Worm (Caenorhabditis elegans) whole organism, L1 larva: ENCODE results near the gene srh-20.
A peak's percentile ranks its signal among the peaks of the same experiment; 100 is the strongest.

Source experiments
- C04F5.9 ChIP-seq: sonication (generic microtip); optimal IDR thresholded peaks from 2 replicates; lab custom pipeline; 2016; ENCODE audit warnings: missing genetic modification characterization, missing compliant biosample characterization
- Y116A8C.19 ChIP-seq: sonication (generic microtip); optimal IDR thresholded peaks from 2 replicates; lab custom pipeline; 2016; ENCODE audit warnings: missing compliant biosample characterization, missing genetic modification characterization, borderline replicate concordance
- ama-1 ChIP-seq: fragments of 150-350 bp; optimal IDR thresholded peaks from 2 replicates; lab custom pipeline; 2014
- blmp-1 ChIP-seq: fragments of 150-350 bp; optimal IDR thresholded peaks from 2 replicates; lab custom pipeline; 2014; ENCODE audit warnings: missing biosample characterization, missing genetic modification characterization
- ceh-63 ChIP-seq: fragments of 200-800 bp; sonication (Bioruptor generic); optimal IDR thresholded peaks from 2 replicates; lab custom pipeline; 2018; ENCODE audit warnings: mild to moderate bottlenecking, missing genetic modification characterization, missing compliant biosample characterization
- ceh-8 ChIP-seq: fragments of 200-800 bp; sonication (Bioruptor generic); optimal IDR thresholded peaks from 2 replicates; lab custom pipeline; 2018; ENCODE audit warnings: mild to moderate bottlenecking, missing genetic modification characterization, moderate library complexity, missing compliant biosample characterization
- dpl-1 ChIP-seq, 3 experiments: fragments of 150-350 bp in 2 of 3; sonication (generic microtip) in 1 of 3; optimal IDR thresholded peaks; 2 replicates each; lab custom pipeline; 2014 to 2017; ENCODE audit warnings: missing biosample characterization in 3 of 3, missing genetic modification characterization in 3 of 3, missing genetic modification reagents in 3 of 3
- efl-1 ChIP-seq, 4 experiments: fragments of 150-350 bp; optimal IDR thresholded peaks in 3 of 4; peaks in 1 of 4; 1 replicate in 1 of 4; 2 replicates in 3 of 4; lab custom pipeline; 2014; ENCODE audit warnings: missing biosample characterization in 2 of 4, missing genetic modification characterization in 2 of 4, missing genetic modification reagents in 2 of 4
- efl-3 ChIP-seq: fragments of 200-800 bp; sonication (Bioruptor generic); optimal IDR thresholded peaks from 2 replicates; lab custom pipeline; 2018; ENCODE audit warnings: mild to moderate bottlenecking, missing genetic modification characterization, missing compliant biosample characterization
- elt-2 ChIP-seq: sonication (generic microtip); optimal IDR thresholded peaks from 2 replicates; lab custom pipeline; 2016; ENCODE audit warnings: missing genetic modification characterization, mild to moderate bottlenecking, inconsistent platforms, missing compliant biosample characterization, missing genetic modification reagents
- elt-3 ChIP-seq, 6 experiments: fragments of 150-350 bp in 1 of 6; sonication (generic microtip); optimal IDR thresholded peaks; 2 replicates each; lab custom pipeline; 2017 to 2018; ENCODE audit warnings: missing biosample characterization in 6 of 6, missing genetic modification characterization in 6 of 6, inconsistent platforms in 1 of 6
- fkh-4 ChIP-seq: sonication (generic microtip); optimal IDR thresholded peaks from 2 replicates; lab custom pipeline; 2016; ENCODE audit warnings: missing compliant biosample characterization, missing genetic modification characterization, borderline replicate concordance
- fkh-8 ChIP-seq: sonication (generic microtip); optimal IDR thresholded peaks from 2 replicates; lab custom pipeline; 2016; ENCODE audit warnings: mild to moderate bottlenecking, missing genetic modification characterization, missing compliant biosample characterization
- hlh-4 ChIP-seq: sonication (generic microtip); optimal IDR thresholded peaks from 2 replicates; lab custom pipeline; 2016; ENCODE audit warnings: mild to moderate bottlenecking, missing genetic modification characterization, missing compliant biosample characterization
- jun-1 ChIP-seq: fragments of 150-350 bp; optimal IDR thresholded peaks from 2 replicates; lab custom pipeline; 2014; ENCODE audit warnings: missing biosample characterization, missing genetic modification reagents, missing genetic modification characterization
- lin-39 ChIP-seq: fragments of 150-350 bp; optimal IDR thresholded peaks from 2 replicates; lab custom pipeline; 2014; ENCODE audit warnings: missing biosample characterization, missing genetic modification reagents, missing genetic modification characterization
- mdl-1 ChIP-seq, 2 experiments: fragments of 150-350 bp; optimal IDR thresholded peaks; 2 replicates each; lab custom pipeline; 2014 to 2017; ENCODE audit warnings: missing biosample characterization in 2 of 2, missing genetic modification characterization in 2 of 2, inconsistent platforms in 1 of 2
- mef-2 ChIP-seq: fragments of 150-350 bp; optimal IDR thresholded peaks from 2 replicates; lab custom pipeline; 2014; ENCODE audit warnings: missing biosample characterization, missing genetic modification characterization
- nhr-12 ChIP-seq: sonication (generic microtip); optimal IDR thresholded peaks from 2 replicates; lab custom pipeline; 2017; ENCODE audit warnings: missing biosample characterization, missing genetic modification characterization
- nhr-19 ChIP-seq: fragments of 200-800 bp; sonication (Bioruptor generic); conservative IDR thresholded peaks from 2 replicates; pipeline ENCODE4 v1.3.6; 2022; ENCODE audit warnings: missing genetic modification characterization, missing compliant biosample characterization
- nhr-47 ChIP-seq: sonication (generic microtip); optimal IDR thresholded peaks from 2 replicates; lab custom pipeline; 2016; ENCODE audit warnings: mild to moderate bottlenecking, missing genetic modification characterization, moderate library complexity, missing compliant biosample characterization
- nhr-71 ChIP-seq: sonication (generic microtip); optimal IDR thresholded peaks from 2 replicates; lab custom pipeline; 2016; ENCODE audit warnings: mild to moderate bottlenecking, missing genetic modification characterization, moderate library complexity, missing compliant biosample characterization
- skn-1 ChIP-seq: fragments of 150-350 bp; optimal IDR thresholded peaks from 2 replicates; lab custom pipeline; 2014; ENCODE audit warnings: missing biosample characterization, missing genetic modification characterization
- sup-37 ChIP-seq: fragments of 200-800 bp; sonication (Bioruptor generic); optimal IDR thresholded peaks from 2 replicates; lab custom pipeline; 2018; ENCODE audit warnings: mild to moderate bottlenecking, missing genetic modification characterization, missing compliant biosample characterization
- tlp-1 ChIP-seq: fragments of 150-350 bp; optimal IDR thresholded peaks from 2 replicates; lab custom pipeline; 2014; ENCODE audit warnings: missing biosample characterization, missing genetic modification characterization
- unc-98 ChIP-seq: fragments of 200-800 bp; sonication (Bioruptor generic); IDR thresholded peaks from 2 replicates; pipeline ENCODE4 v1.3.6; 2022; ENCODE audit warnings: missing genetic modification characterization, missing compliant biosample characterization
- xbp-1 ChIP-seq: sonication (generic microtip); optimal IDR thresholded peaks from 2 replicates; lab custom pipeline; 2016; ENCODE audit warnings: missing genetic modification characterization, missing compliant biosample characterization
- ztf-4 ChIP-seq: fragments of 150-350 bp; optimal IDR thresholded peaks from 2 replicates; lab custom pipeline; 2014; ENCODE audit warnings: missing biosample characterization, missing genetic modification characterization

Gene srh-20

ce11 chrV:4914879-4915278 is 9.8 kb upstream of the srh-20 start, which contains the start of gene H23N18.6:
Gene H23N18.6 (minus strand): TSS chrV:4915079.
- TF ChIP-seq fkh-4 (no peak), dpl-1 (GFP tag; optimal IDR thresholded peaks at IDR 0.05; lab: Kevin White, UChicago) (no peak), ama-1 (lab: Kevin White, UChicago) (no peak), efl-3 (GFP tag; lab: Kevin White, UChicago) (no peak), hlh-4 (tag; lab: Kevin White, UChicago) (no peak), blmp-1 (tag; lab: Kevin White, UChicago) (no peak), tlp-1 (tag; lab: Kevin White, UChicago) (peak; percentile 38), elt-2 (tag; lab: Kevin White, UChicago) (peak; percentile 75), ceh-8 (GFP tag; lab: Kevin White, UChicago) (no peak), nhr-19 (GFP tag; lab: Robert Waterston, UW) (no peak), mef-2 (tag; lab: Kevin White, UChicago) (no peak), nhr-47 (tag; lab: Kevin White, UChicago) (no peak), lin-39 (tag; lab: Kevin White, UChicago) (no peak), mdl-1 (tag; optimal IDR thresholded peaks at IDR 0.05; lab: Kevin White, UChicago) (no peak), elt-3 (tag; optimal IDR thresholded peaks at IDR 0.05; lab: Kevin White, UChicago) (no peak), sup-37 (GFP tag; lab: Kevin White, UChicago) (no peak), skn-1 (tag; lab: Kevin White, UChicago) (no peak)

ce11 chrV:4918091-4918624 is 6.6 kb upstream of the srh-20 start, which contains the start of gene C02E7.7:
Gene C02E7.7 (minus strand): TSS chrV:4918574.
- TF ChIP-seq ceh-63 (GFP tag; lab: Kevin White, UChicago) (no peak), ztf-4 (tag; lab: Kevin White, UChicago) (no peak), mef-2 (tag; lab: Kevin White, UChicago) (no peak), C04F5.9 (tag; lab: Kevin White, UChicago) (no peak), sup-37 (GFP tag; lab: Kevin White, UChicago) (no peak)

ce11 chrV:4918664-4919257 is 6.0 kb upstream of the srh-20 start, which contains the start of gene C02E7.6:
Gene C02E7.6 (plus strand): TSS chrV:4919207.
- TF ChIP-seq blmp-1 (tag; lab: Kevin White, UChicago) = peak; percentile 88
- TF ChIP-seq ceh-63 (GFP tag; lab: Kevin White, UChicago) = no peak
- TF ChIP-seq nhr-71 (tag; lab: Kevin White, UChicago) = no peak
- TF ChIP-seq ztf-4 (tag; lab: Kevin White, UChicago) = peak; percentile 81
- TF ChIP-seq unc-98 (GFP tag; lab: Robert Waterston, UW) = no peak
- no peak for TF ChIP-seq xbp-1 (tag; lab: Kevin White, UChicago)
- no peak for TF ChIP-seq elt-2 (tag; lab: Kevin White, UChicago)
- no peak for TF ChIP-seq nhr-47 (tag; lab: Kevin White, UChicago)
- peak; percentile 2 for TF ChIP-seq jun-1 (tag; lab: Kevin White, UChicago)
- TF ChIP-seq nhr-12 (tag; lab: Kevin White, UChicago) = no peak
- TF ChIP-seq efl-1 (optimal IDR thresholded peaks at IDR 0.05; lab: Kevin White, UChicago) = no peak
- no peak for TF ChIP-seq efl-1 (GFP tag; optimal IDR thresholded peaks at IDR 0.05 in 1 of 2; lab: Kevin White, UChicago)
- no peak for TF ChIP-seq ama-1 (lab: Kevin White, UChicago)
- TF ChIP-seq, all 84 proteins: peak for 3

ce11 chrV:4920690-4921152 is 4.0 kb upstream of the srh-20 start, which contains the start of the genes C02E7.8 and srh-23:
Gene C02E7.8 (minus strand): TSS chrV:4920790.
Gene srh-23 (plus strand): TSS chrV:4921102.
- TF ChIP-seq fkh-8 (tag; lab: Kevin White, UChicago) (no peak), blmp-1 (tag; lab: Kevin White, UChicago) (peak; percentile 33)

- no peak for TF ChIP-seq Y116A8C.19 (tag; lab: Kevin White, UChicago)
Observed at ce11 chrV:4922024-4922423, 2.7 kb upstream of the srh-20 start, which contains the start of gene srh-22. Gene srh-22 (plus strand): TSS chrV:4922324.
